Worm (Caenorhabditis elegans) whole organism, late embryonic: ENCODE measurements around the gene T28C12.6.

ENCODE experiments used
- ahr-1 ChIP-seq: sonication (generic microtip); optimal IDR thresholded peaks from 2 replicates; lab custom pipeline; 2016; ENCODE audit warnings: missing genetic modification characterization, missing compliant biosample characterization
- ama-1 ChIP-seq: fragments of 150-350 bp; optimal IDR thresholded peaks from 2 replicates; lab custom pipeline; 2014
- dve-1 ChIP-seq: sonication (generic microtip); optimal IDR thresholded peaks from 2 replicates; lab custom pipeline; 2017; ENCODE audit warnings: antibody characterized with exemption, mild to moderate bottlenecking, missing genetic modification characterization, missing compliant biosample characterization
- elt-4 ChIP-seq: sonication (generic microtip); optimal IDR thresholded peaks from 2 replicates; lab custom pipeline; 2016; ENCODE audit warnings: missing genetic modification characterization, missing compliant biosample characterization
- fkh-10 ChIP-seq: fragments of 150-350 bp; optimal IDR thresholded peaks from 2 replicates; lab custom pipeline; 2014; ENCODE audit warnings: missing biosample characterization, missing genetic modification reagents, missing genetic modification characterization
- lin-11 ChIP-seq: fragments of 200-800 bp; sonication (Bioruptor generic); optimal IDR thresholded peaks from 2 replicates; lab custom pipeline; 2018; ENCODE audit warnings: mild to moderate bottlenecking, missing genetic modification characterization, missing compliant biosample characterization
- pax-1 ChIP-seq: fragments of 150-350 bp; optimal IDR thresholded peaks from 2 replicates; lab custom pipeline; 2014; ENCODE audit warnings: missing biosample characterization, missing genetic modification characterization
- pqm-1 ChIP-seq: sonication (generic microtip); optimal IDR thresholded peaks from 2 replicates; lab custom pipeline; 2016; ENCODE audit warnings: missing genetic modification characterization, missing compliant biosample characterization
- sox-4 ChIP-seq: sonication (generic microtip); optimal IDR thresholded peaks from 2 replicates; lab custom pipeline; 2017; ENCODE audit warnings: mild to moderate bottlenecking, missing genetic modification characterization, inconsistent platforms, missing compliant biosample characterization
- syd-9 ChIP-seq: sonication (generic microtip); optimal IDR thresholded peaks from 2 replicates; lab custom pipeline; 2016; ENCODE audit warnings: mild to moderate bottlenecking, missing genetic modification characterization, moderate library complexity, missing compliant biosample characterization
- tbx-2 ChIP-seq: sonication (generic microtip); optimal IDR thresholded peaks from 2 replicates; lab custom pipeline; 2016; ENCODE audit warnings: missing genetic modification characterization, missing compliant biosample characterization
- unc-86 ChIP-seq: sonication (generic microtip); optimal IDR thresholded peaks from 2 replicates; lab custom pipeline; 2016; ENCODE audit warnings: missing genetic modification characterization, missing compliant biosample characterization
- ztf-16 ChIP-seq: sonication (generic microtip); optimal IDR thresholded peaks from 2 replicates; lab custom pipeline; 2017; ENCODE audit warnings: missing genetic modification characterization, missing compliant biosample characterization

DNA sequence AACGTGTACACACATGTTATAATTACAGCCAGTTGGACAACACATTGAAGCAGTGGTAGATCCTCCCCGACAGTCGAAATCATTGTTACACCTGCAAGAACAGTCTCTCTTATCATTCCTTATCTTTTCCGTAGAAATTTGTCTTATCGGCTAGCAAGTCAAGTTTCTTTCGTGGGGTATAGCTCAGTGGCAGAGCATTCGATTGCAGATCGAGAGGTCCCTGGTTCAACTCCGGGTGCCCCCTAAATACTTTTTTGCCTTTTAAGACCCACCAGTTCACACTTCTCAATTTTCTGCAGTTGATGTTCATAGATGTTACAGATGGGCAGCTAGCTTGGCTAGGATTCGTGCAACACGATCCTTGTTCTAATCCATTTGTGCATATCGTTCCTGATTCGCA is 693 bp downstream of the T28C12.6 start:
- TF ChIP-seq lin-11 (no peak), ahr-1 (no peak), pax-1 (tag; lab: Kevin White, UChicago) (no peak), ztf-16 (tag; lab: Kevin White, UChicago) (no peak), elt-4 (no peak), ama-1 (lab: Kevin White, UChicago) (no peak), sox-4 (no peak), unc-86 (tag; lab: Kevin White, UChicago) (no peak), tbx-2 (no peak), pqm-1 (tag; lab: Kevin White, UChicago) (no peak), syd-9 (tag; lab: Kevin White, UChicago) (no peak), dve-1 (no peak), fkh-10 (GFP tag; lab: Kevin White, UChicago) (no peak)
